Worm (Caenorhabditis elegans) whole organism, midembryonic: ENCODE data around the gene tsp-4.

Source experiments
- T22C8.4 ChIP-seq: fragments of 200-800 bp; sonication (Bioruptor generic); IDR thresholded peaks from 2 replicates; pipeline ENCODE4 v1.3.6; 2022; ENCODE audit warnings: missing genetic modification characterization, missing compliant biosample characterization
- flt-1 ChIP-seq: fragments of 200-800 bp; sonication (Bioruptor generic); IDR thresholded peaks from 2 replicates; pipeline ENCODE4 v1.3.6; 2022; ENCODE audit warnings: missing genetic modification characterization, missing compliant biosample characterization
- klf-2 ChIP-seq: fragments of 200-800 bp; sonication (Bioruptor generic); conservative IDR thresholded peaks from 2 replicates; pipeline ENCODE4 v1.3.6; 2022; ENCODE audit warnings: missing genetic modification reagents, missing genetic modification characterization, missing compliant biosample characterization
- med-1 ChIP-seq: sonication (generic microtip); optimal IDR thresholded peaks from 2 replicates; lab custom pipeline; 2017; ENCODE audit warnings: missing genetic modification characterization, mild to moderate bottlenecking, missing compliant biosample characterization, antibody characterized with exemption, missing genetic modification reagents; ENCODE audit not compliant: insufficient read depth
- tab-1 ChIP-seq: fragments of 200-800 bp; sonication (Bioruptor generic); IDR thresholded peaks from 2 replicates; pipeline ENCODE4 v1.3.6; 2022; ENCODE audit warnings: missing genetic modification characterization, missing compliant biosample characterization
- ztf-23 ChIP-seq: fragments of 200-800 bp; sonication (Bioruptor generic); IDR thresholded peaks from 2 replicates; pipeline ENCODE4 v1.3.6; 2022; ENCODE audit warnings: missing genetic modification reagents, missing genetic modification characterization, missing compliant biosample characterization
- ztf-29 ChIP-seq: fragments of 200-800 bp; sonication (Bioruptor generic); IDR thresholded peaks from 2 replicates; pipeline ENCODE4 v1.3.6; 2022; ENCODE audit warnings: missing genetic modification reagents, missing genetic modification characterization, missing compliant biosample characterization

ce11 chrIV:12565933-12566540, 46.0 kb upstream of the tsp-4 start, which contains the start of gene eak-7:
- TF ChIP-seq T22C8.4 (GFP tag; lab: Robert Waterston, UW) (no peak), flt-1 (GFP tag; lab: Robert Waterston, UW) (no peak), klf-2 (GFP tag; lab: Robert Waterston, UW) (no peak), tab-1 (no peak), med-1 (no peak), ztf-23 (GFP tag; lab: Robert Waterston, UW) (no peak), ztf-29 (no peak)
